Worm (Caenorhabditis elegans) whole organism, L2 larva: ENCODE results near the gene cdr-3.
A peak's percentile ranks its signal among the peaks of the same experiment; 100 is the strongest.

Source experiments
- C34F6.9 ChIP-seq: fragments of 150-350 bp; optimal IDR thresholded peaks from 2 replicates; lab custom pipeline; 2014; ENCODE audit warnings: missing biosample characterization, missing genetic modification characterization
- F13H6.1 ChIP-seq: sonication (generic microtip); optimal IDR thresholded peaks from 2 replicates; lab custom pipeline; 2016; ENCODE audit warnings: missing genetic modification characterization, missing compliant biosample characterization
- Y55F3AM.14 ChIP-seq: fragments of 200-800 bp; sonication (Bioruptor generic); optimal IDR thresholded peaks from 2 replicates; lab custom pipeline; 2018; ENCODE audit warnings: mild to moderate bottlenecking, missing genetic modification characterization, missing compliant biosample characterization
- ZK546.5 ChIP-seq: sonication (generic microtip); optimal IDR thresholded peaks from 2 replicates; lab custom pipeline; 2017; ENCODE audit warnings: missing biosample characterization, missing genetic modification characterization
- alr-1 ChIP-seq: fragments of 150-350 bp; optimal IDR thresholded peaks from 2 replicates; lab custom pipeline; 2014; ENCODE audit warnings: missing biosample characterization, missing genetic modification characterization
- aly-2 ChIP-seq: fragments of 150-350 bp; optimal IDR thresholded peaks from 2 replicates; lab custom pipeline; 2014; ENCODE audit warnings: missing biosample characterization, missing genetic modification characterization
- ama-1 ChIP-seq: fragments of 150-350 bp; optimal IDR thresholded peaks from 2 replicates; lab custom pipeline; 2018; ENCODE audit warnings: inconsistent platforms
- ceh-16 ChIP-seq: fragments of 150-350 bp; optimal IDR thresholded peaks from 2 replicates; lab custom pipeline; 2014; ENCODE audit warnings: missing biosample characterization, missing genetic modification characterization
- ceh-82 ChIP-seq: fragments of 150-350 bp; optimal IDR thresholded peaks from 2 replicates; lab custom pipeline; 2014; ENCODE audit warnings: missing biosample characterization, missing genetic modification characterization
- crh-2 ChIP-seq: sonication (generic microtip); optimal IDR thresholded peaks from 2 replicates; lab custom pipeline; 2017; ENCODE audit warnings: missing biosample characterization, missing genetic modification characterization
- dmd-4 ChIP-seq: sonication (generic microtip); optimal IDR thresholded peaks from 2 replicates; lab custom pipeline; 2017; ENCODE audit warnings: missing biosample characterization, missing genetic modification characterization
- elt-3 ChIP-seq: sonication (generic microtip); optimal IDR thresholded peaks from 2 replicates; lab custom pipeline; 2017; ENCODE audit warnings: missing biosample characterization, missing genetic modification characterization
- fos-1 ChIP-seq: fragments of 150-350 bp; optimal IDR thresholded peaks from 2 replicates; lab custom pipeline; 2014; ENCODE audit warnings: missing biosample characterization, missing genetic modification characterization
- gmeb-1 ChIP-seq: fragments of 150-350 bp; optimal IDR thresholded peaks from 2 replicates; lab custom pipeline; 2014; ENCODE audit warnings: missing biosample characterization, missing genetic modification characterization
- lin-11 ChIP-seq: fragments of 150-350 bp; sonication (generic microtip); optimal IDR thresholded peaks from 2 replicates; lab custom pipeline; 2014; ENCODE audit warnings: missing biosample characterization, missing genetic modification characterization, inconsistent platforms, mixed read lengths
- lin-13 ChIP-seq: fragments of 150-350 bp; optimal IDR thresholded peaks from 2 replicates; lab custom pipeline; 2014; ENCODE audit warnings: missing biosample characterization, missing genetic modification reagents, missing genetic modification characterization
- lin-39 ChIP-seq: fragments of 150-350 bp; optimal IDR thresholded peaks from 2 replicates; lab custom pipeline; 2014; ENCODE audit warnings: missing biosample characterization, missing genetic modification reagents, missing genetic modification characterization
- mbf-1 ChIP-seq: sonication (generic microtip); optimal IDR thresholded peaks from 2 replicates; lab custom pipeline; 2017; ENCODE audit warnings: missing biosample characterization, missing genetic modification characterization
- mdl-1 ChIP-seq, 2 experiments: fragments of 150-350 bp in 1 of 2; sonication (generic microtip) in 1 of 2; optimal IDR thresholded peaks; 2 replicates each; lab custom pipeline; 2017; ENCODE audit warnings: missing biosample characterization in 2 of 2, missing genetic modification characterization in 2 of 2
- nhr-10 ChIP-seq: sonication (generic microtip); optimal IDR thresholded peaks from 2 replicates; lab custom pipeline; 2017; ENCODE audit warnings: missing biosample characterization, missing genetic modification characterization
- nhr-11 ChIP-seq: fragments of 150-350 bp; optimal IDR thresholded peaks from 2 replicates; lab custom pipeline; 2014; ENCODE audit warnings: missing biosample characterization, missing genetic modification characterization
- nhr-12 ChIP-seq: fragments of 150-350 bp; optimal IDR thresholded peaks from 2 replicates; lab custom pipeline; 2014; ENCODE audit warnings: missing biosample characterization, missing genetic modification characterization
- nhr-129 ChIP-seq: fragments of 150-350 bp; optimal IDR thresholded peaks from 2 replicates; lab custom pipeline; 2014; ENCODE audit warnings: missing biosample characterization, missing genetic modification characterization
- nhr-21 ChIP-seq: fragments of 150-350 bp; optimal IDR thresholded peaks from 2 replicates; lab custom pipeline; 2014; ENCODE audit warnings: missing biosample characterization, missing genetic modification characterization
- nhr-237 ChIP-seq: fragments of 150-350 bp; optimal IDR thresholded peaks from 2 replicates; lab custom pipeline; 2014; ENCODE audit warnings: missing biosample characterization, missing genetic modification characterization
- nhr-25 ChIP-seq: fragments of 150-350 bp; sonication (generic microtip); optimal IDR thresholded peaks from 3 replicates; lab custom pipeline; 2014; ENCODE audit warnings: missing biosample characterization, missing genetic modification characterization
- nhr-6 ChIP-seq: fragments of 150-350 bp; optimal IDR thresholded peaks from 2 replicates; lab custom pipeline; 2014; ENCODE audit warnings: missing biosample characterization, missing genetic modification characterization
- peb-1 ChIP-seq: fragments of 150-350 bp; optimal IDR thresholded peaks from 2 replicates; lab custom pipeline; 2014; ENCODE audit warnings: missing biosample characterization, missing genetic modification characterization
- sem-4 ChIP-seq: fragments of 150-350 bp; optimal IDR thresholded peaks from 2 replicates; lab custom pipeline; 2014; ENCODE audit warnings: missing biosample characterization, missing genetic modification reagents, missing genetic modification characterization
- skn-1 ChIP-seq: sonication (generic microtip); optimal IDR thresholded peaks from 2 replicates; lab custom pipeline; 2017; ENCODE audit warnings: missing biosample characterization, missing genetic modification characterization
- sma-3 ChIP-seq: sonication (generic microtip); optimal IDR thresholded peaks from 2 replicates; lab custom pipeline; 2016; ENCODE audit warnings: missing genetic modification reagents, missing genetic modification characterization, missing compliant biosample characterization
- sma-9 ChIP-seq, 2 experiments: fragments of 150-350 bp in 1 of 2; sonication (generic microtip) in 1 of 2; optimal IDR thresholded peaks; 2 replicates each; lab custom pipeline; 2014 to 2016; ENCODE audit warnings: missing genetic modification characterization in 2 of 2, mild to moderate bottlenecking in 1 of 2, missing biosample characterization in 1 of 2, missing compliant biosample characterization in 1 of 2, missing genetic modification reagents in 1 of 2, moderate library complexity in 1 of 2
- snpc-4 ChIP-seq: fragments of 150-350 bp; optimal IDR thresholded peaks from 2 replicates; lab custom pipeline; 2014; ENCODE audit warnings: missing biosample characterization, missing genetic modification characterization
- unc-55 ChIP-seq: fragments of 150-350 bp; sonication (generic microtip); optimal IDR thresholded peaks from 3 replicates; lab custom pipeline; 2014; ENCODE audit warnings: missing biosample characterization, missing genetic modification reagents, missing genetic modification characterization
- unc-62 ChIP-seq: fragments of 150-350 bp; optimal IDR thresholded peaks from 2 replicates; lab custom pipeline; 2014; ENCODE audit warnings: missing biosample characterization, missing genetic modification reagents, missing genetic modification characterization
- zag-1 ChIP-seq: fragments of 150-350 bp; optimal IDR thresholded peaks from 2 replicates; lab custom pipeline; 2014; ENCODE audit warnings: missing biosample characterization, missing genetic modification characterization
- ztf-1 ChIP-seq: fragments of 200-800 bp; sonication (Bioruptor generic); conservative IDR thresholded peaks from 2 replicates; pipeline ENCODE4 v1.3.6; 2022; ENCODE audit warnings: missing genetic modification characterization, missing compliant biosample characterization
- ztf-4 ChIP-seq: fragments of 150-350 bp; optimal IDR thresholded peaks from 2 replicates; lab custom pipeline; 2014; ENCODE audit warnings: missing biosample characterization, missing genetic modification characterization

cdr-3 gene

ce11 chrV:12449902-12450301 lies 32.7 kb upstream of the cdr-3 start, which contains the start of gene C54D10.10:
Gene C54D10.10 (minus strand): TSS chrV:12450002.
- peak; percentile 41 for TF ChIP-seq nhr-25 (tag; lab: Kevin White, UChicago)
- TF ChIP-seq elt-3 (tag; lab: Kevin White, UChicago): no peak
- TF ChIP-seq ZK546.5: no peak
- no peak for TF ChIP-seq zag-1 (tag; lab: Kevin White, UChicago)
- no peak for TF ChIP-seq peb-1 (tag; lab: Kevin White, UChicago)
- TF ChIP-seq Y55F3AM.14 (GFP tag; lab: Kevin White, UChicago): no peak
- TF ChIP-seq, all 48 proteins: peak for 1

- TF ChIP-seq gmeb-1 (tag; lab: Kevin White, UChicago): no peak
- no peak for TF ChIP-seq snpc-4
- TF ChIP-seq crh-2 (tag; lab: Kevin White, UChicago): no peak
- no peak for TF ChIP-seq ceh-16
- no peak for TF ChIP-seq mbf-1 (tag; lab: Kevin White, UChicago)
- TF ChIP-seq fos-1: no peak
- TF ChIP-seq lin-39 (tag; lab: Kevin White, UChicago): no peak
- TF ChIP-seq ceh-82 (tag; lab: Kevin White, UChicago): no peak
- TF ChIP-seq nhr-6 (tag; lab: Kevin White, UChicago): no peak
- no peak for TF ChIP-seq ztf-1 (GFP tag; lab: Robert Waterston, UW)
- no peak for TF ChIP-seq elt-3 (tag; lab: Kevin White, UChicago)
- no peak for TF ChIP-seq aly-2
- TF ChIP-seq nhr-11 (tag; lab: Kevin White, UChicago): no peak
- no peak for TF ChIP-seq skn-1 (tag; lab: Kevin White, UChicago)
- no peak for TF ChIP-seq dmd-4 (tag; lab: Kevin White, UChicago)
- no peak for TF ChIP-seq Y55F3AM.14 (GFP tag; lab: Kevin White, UChicago)
- TF ChIP-seq sma-9 (GFP tag; optimal IDR thresholded peaks at IDR 0.05; lab: Kevin White, UChicago): no peak
- TF ChIP-seq sma-9 (tag; optimal IDR thresholded peaks at IDR 0.05; lab: Kevin White, UChicago): no peak
- TF ChIP-seq sma-3 (GFP tag; lab: Kevin White, UChicago): no peak
Measured at ce11 chrV:12446895-12447294, 29.7 kb upstream of the cdr-3 start, which contains the start of the genes pals-38 and C54D10.9. Gene pals-38 (minus strand): TSS chrV:12446995. Gene C54D10.9 (plus strand): TSS chrV:12447153.

- TF ChIP-seq zag-1 (tag; lab: Kevin White, UChicago): no peak
- peak; percentile 21 for TF ChIP-seq fos-1
- no peak for TF ChIP-seq C34F6.9
- no peak for TF ChIP-seq sem-4
- TF ChIP-seq, all 48 proteins: peak for 1
Measured at ce11 chrV:12443754-12444153, 26.6 kb upstream of the cdr-3 start, which contains the start of gene pals-39. Gene pals-39 (minus strand): TSS chrV:12443854.

- TF ChIP-seq crh-2 (tag; lab: Kevin White, UChicago) (no peak), gmeb-1 (tag; lab: Kevin White, UChicago) (no peak), aly-2 (no peak), nhr-25 (tag; lab: Kevin White, UChicago) (no peak), ztf-1 (GFP tag; lab: Robert Waterston, UW) (no peak), C34F6.9 (no peak), alr-1 (tag; lab: Kevin White, UChicago) (no peak), snpc-4 (no peak)
Measured at ce11 chrV:12441420-12441819, 24.2 kb upstream of the cdr-3 start, which contains the start of gene pals-37. Gene pals-37 (minus strand): TSS chrV:12441520.

ce11 chrV:12433717-12434116 lies 16.5 kb upstream of the cdr-3 start, which contains the start of gene srh-25:
Gene srh-25 (minus strand): TSS chrV:12433817.
- no peak for TF ChIP-seq lin-13 (GFP tag; lab: Kevin White, UChicago)
- no peak for TF ChIP-seq nhr-237 (tag; lab: Kevin White, UChicago)
- TF ChIP-seq skn-1 (tag; lab: Kevin White, UChicago): no peak
- TF ChIP-seq, all 48 proteins: peak for 0

- no peak for TF ChIP-seq F13H6.1 (tag; lab: Kevin White, UChicago)
- no peak for TF ChIP-seq ztf-4 (tag; lab: Kevin White, UChicago)
- no peak for TF ChIP-seq unc-62 (GFP tag; lab: Kevin White, UChicago)
- TF ChIP-seq alr-1 (tag; lab: Kevin White, UChicago): no peak
- no peak for TF ChIP-seq nhr-129
- TF ChIP-seq unc-55: no peak
- TF ChIP-seq lin-11 (tag; lab: Kevin White, UChicago): no peak
- no peak for TF ChIP-seq mdl-1 (tag; optimal IDR thresholded peaks at IDR 0.05; lab: Kevin White, UChicago)
- no peak for TF ChIP-seq ceh-82 (tag; lab: Kevin White, UChicago)
- TF ChIP-seq nhr-21 (tag; lab: Kevin White, UChicago): no peak
- no peak for TF ChIP-seq nhr-237 (tag; lab: Kevin White, UChicago)
- no peak for TF ChIP-seq nhr-11 (tag; lab: Kevin White, UChicago)
- TF ChIP-seq snpc-4: no peak
- TF ChIP-seq peb-1 (tag; lab: Kevin White, UChicago): no peak
- TF ChIP-seq elt-3 (tag; lab: Kevin White, UChicago): no peak
- TF ChIP-seq mbf-1 (tag; lab: Kevin White, UChicago): no peak
- no peak for TF ChIP-seq nhr-12 (tag; lab: Kevin White, UChicago)
- no peak for TF ChIP-seq nhr-10 (tag; lab: Kevin White, UChicago)
- no peak for TF ChIP-seq ama-1 (lab: Kevin White, UChicago)
Measured at ce11 chrV:12433105-12433504, 15.9 kb upstream of the cdr-3 start.
